Fruit fly (Drosophila melanogaster) whole organism, larva: ENCODE data around the gene aph-1.
A peak's percentile ranks its signal among the peaks of the same experiment; 100 is the strongest.

Experiments
- noc ChIP-seq: fragments of 200-800 bp; sonication (Bioruptor generic); optimal IDR thresholded peaks from 3 replicates; lab custom pipeline; 2019; ENCODE audit warnings: missing biosample characterization, mild to moderate bottlenecking, missing genetic modification characterization, moderate library complexity

aph-1 gene

dm6 chr2L:2808038-2808699 lies 42.1 kb downstream of the aph-1 start:
- TF ChIP-seq noc = peak; percentile 49

dm6 chr2L:2810831-2811230 lies 44.8 kb downstream of the aph-1 start:
- peak; percentile 79 for TF ChIP-seq noc

- no peak for TF ChIP-seq noc
Observed at dm6 chr2L:2812137-2812536, 46.1 kb downstream of the aph-1 start, which contains the start of gene CG2964. Gene CG2964 (plus strand): TSS chr2L:2812437.

- no peak for TF ChIP-seq noc
Observed at dm6 chr2L:2815673-2816072, 49.6 kb downstream of the aph-1 start, which contains the start of gene G6P. Gene G6P (minus strand): TSS chr2L:2815760.
